Worm (Caenorhabditis elegans): ENCODE data around the gene C14F11.4.
A peak's percentile ranks its signal among the peaks of the same experiment; 100 is the strongest.

C14F11.4 gene

DNA sequence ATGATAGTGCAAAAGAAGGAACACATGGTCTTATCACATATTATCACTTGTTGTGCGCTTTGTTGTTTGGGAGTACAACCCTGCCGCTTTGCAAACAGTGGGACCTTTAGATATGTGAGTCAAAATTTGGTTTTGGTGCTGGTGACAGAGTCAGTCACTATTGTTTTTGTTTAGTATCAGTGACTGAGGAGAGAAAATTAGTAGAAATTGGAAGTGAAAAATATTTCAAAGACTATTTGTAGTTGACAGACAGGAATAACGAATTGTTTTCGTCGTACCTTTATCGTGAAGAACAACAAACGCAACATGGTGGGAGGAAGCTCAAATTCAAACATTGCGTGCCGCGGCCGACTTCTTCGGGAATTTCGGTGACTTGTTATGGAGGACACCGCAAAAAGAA, 16.3 kb downstream of the C14F11.4 start, which contains the start of gene lrch-1:
TSS of gene lrch-1 (minus strand) at position 101 of the 400 bp plus-strand sequence.
- TF ChIP-seq ztf-1 (GFP tag; conservative IDR thresholded peaks at IDR 0.05) (no peak), dmd-4 (tag; optimal IDR thresholded peaks at IDR 0.05) (no peak), fos-1 (tag; optimal IDR thresholded peaks at IDR 0.05) (no peak), sem-4 (tag; optimal IDR thresholded peaks at IDR 0.05) (no peak), Y55F3AM.14 (GFP tag; optimal IDR thresholded peaks at IDR 0.05) (no peak), blmp-1 (tag; optimal IDR thresholded peaks at IDR 0.05; ENCODE audit: insufficient read depth) (no peak), unc-62 (GFP tag; optimal IDR thresholded peaks at IDR 0.05) (no peak), ceh-82 (tag; optimal IDR thresholded peaks at IDR 0.05) (no peak), sma-9 (GFP tag; optimal IDR thresholded peaks at IDR 0.05) (no peak), sma-9 (tag; optimal IDR thresholded peaks at IDR 0.05) (no peak), skn-1 (tag; optimal IDR thresholded peaks at IDR 0.05) (no peak), crh-2 (tag; optimal IDR thresholded peaks at IDR 0.05) (no peak), peb-1 (tag; optimal IDR thresholded peaks at IDR 0.05) (no peak), snpc-4 (tag; optimal IDR thresholded peaks at IDR 0.05) (no peak), nhr-6 (tag; optimal IDR thresholded peaks at IDR 0.05) (no peak), ztf-4 (tag; optimal IDR thresholded peaks at IDR 0.05) (no peak), lin-11 (tag; optimal IDR thresholded peaks at IDR 0.05) (no peak), mbf-1 (tag; optimal IDR thresholded peaks at IDR 0.05) (no peak), ztf-11 (tag; optimal IDR thresholded peaks at IDR 0.05) (no peak), lsy-2 (tag; optimal IDR thresholded peaks at IDR 0.05) (no peak), egl-27 (tag; optimal IDR thresholded peaks at IDR 0.05) (no peak)

DNA sequence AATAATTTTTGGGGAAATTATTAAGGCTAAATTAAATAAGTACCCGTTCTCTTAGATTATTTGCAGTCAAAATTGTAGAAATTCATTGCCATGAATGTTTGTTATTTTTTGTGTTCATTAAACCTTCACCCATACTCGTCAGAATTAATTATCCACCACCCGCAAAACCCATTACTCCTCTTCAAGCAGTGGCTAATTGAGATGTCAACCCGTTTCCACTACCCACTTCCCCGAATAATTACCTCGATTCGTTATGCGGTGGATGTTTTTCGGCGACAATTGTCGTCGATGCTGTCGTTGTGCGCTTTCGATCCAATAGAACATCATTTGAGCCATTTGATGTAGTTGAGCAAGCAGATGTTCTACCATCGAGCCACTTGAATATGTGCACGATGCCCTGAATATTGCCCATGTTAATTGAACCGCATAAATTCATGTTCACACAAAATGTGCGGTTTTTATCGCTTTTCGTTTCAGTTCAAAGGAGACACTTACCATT, 21.5 kb downstream of the C14F11.4 start:
- TF ChIP-seq lin-11 (tag; optimal IDR thresholded peaks at IDR 0.05) (no peak), sma-9 (GFP tag; optimal IDR thresholded peaks at IDR 0.05) (no peak), sma-9 (tag; optimal IDR thresholded peaks at IDR 0.05) (no peak), ZK546.5 (tag; optimal IDR thresholded peaks at IDR 0.05) (no peak), C34F6.9 (tag; optimal IDR thresholded peaks at IDR 0.05) (no peak), lin-13 (GFP tag; optimal IDR thresholded peaks at IDR 0.05) (no peak), nhr-12 (tag; optimal IDR thresholded peaks at IDR 0.05) (no peak), snpc-4 (tag; optimal IDR thresholded peaks at IDR 0.05) (no peak), fos-1 (tag; optimal IDR thresholded peaks at IDR 0.05) (no peak), Y55F3AM.14 (GFP tag; optimal IDR thresholded peaks at IDR 0.05) (no peak), nhr-77 (tag; optimal IDR thresholded peaks at IDR 0.05) (no peak), mbf-1 (tag; optimal IDR thresholded peaks at IDR 0.05) (no peak), ceh-16 (tag; optimal IDR thresholded peaks at IDR 0.05) (no peak), unc-55 (GFP tag; optimal IDR thresholded peaks at IDR 0.05) (no peak), elt-1 (tag; optimal IDR thresholded peaks at IDR 0.05) (no peak)

DNA sequence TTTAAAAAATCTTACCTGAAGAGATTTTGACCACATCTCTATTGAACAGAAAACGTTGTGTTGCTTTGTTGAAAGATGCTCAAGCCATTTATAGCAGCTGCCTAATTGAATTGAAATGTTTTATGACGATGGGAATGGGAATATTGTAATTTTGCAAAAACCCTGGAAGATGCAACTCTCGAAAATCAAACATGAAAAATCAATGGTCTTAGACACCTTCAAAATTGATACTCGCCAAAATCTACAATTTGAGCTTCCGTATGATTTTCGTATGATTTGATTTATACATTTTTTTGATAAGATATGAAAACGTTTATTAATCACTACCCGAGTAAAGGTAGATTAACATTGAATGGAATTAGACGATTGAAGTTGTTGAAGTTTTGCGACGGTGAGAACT, 24.4 kb downstream of the C14F11.4 start, which contains the start of gene C14F11.7:
TSS of gene C14F11.7 (minus strand) at position 101 of the 400 bp plus-strand sequence.
- TF ChIP-seq ztf-11 (tag; optimal IDR thresholded peaks at IDR 0.05) = no peak
- TF ChIP-seq ceh-16 (tag; optimal IDR thresholded peaks at IDR 0.05) = no peak
- TF ChIP-seq alr-1 (tag; optimal IDR thresholded peaks at IDR 0.05) = no peak
- TF ChIP-seq peb-1 (tag; optimal IDR thresholded peaks at IDR 0.05) = no peak
- TF ChIP-seq ztf-1 (GFP tag; conservative IDR thresholded peaks at IDR 0.05) = no peak
- TF ChIP-seq snpc-4 (tag; optimal IDR thresholded peaks at IDR 0.05) = no peak
- no peak for TF ChIP-seq ZK546.5 (tag; optimal IDR thresholded peaks at IDR 0.05)
- no peak for TF ChIP-seq egl-27 (tag; optimal IDR thresholded peaks at IDR 0.05)
- TF ChIP-seq crh-2 (tag; optimal IDR thresholded peaks at IDR 0.05) = no peak
- no peak for TF ChIP-seq blmp-1 (tag; optimal IDR thresholded peaks at IDR 0.05; ENCODE audit: insufficient read depth)
- TF ChIP-seq sem-4 (tag; optimal IDR thresholded peaks at IDR 0.05) = no peak
- TF ChIP-seq nhr-237 (tag; optimal IDR thresholded peaks at IDR 0.05) = no peak
- TF ChIP-seq sma-3 (GFP tag; optimal IDR thresholded peaks at IDR 0.05) = no peak
- TF ChIP-seq nhr-6 (tag; optimal IDR thresholded peaks at IDR 0.05) = no peak
- no peak for TF ChIP-seq unc-39 (tag; optimal IDR thresholded peaks at IDR 0.05)

ce11 chrX:6207687-6208088, 25.2 kb downstream of the C14F11.4 start, which contains the start of gene T13C5.6:
TSS of gene T13C5.6 (minus strand) at chrX:6207687.
- TF ChIP-seq nhr-21 (tag; optimal IDR thresholded peaks at IDR 0.05) (peak; percentile 91), R02D3.7 (tag; optimal IDR thresholded peaks at IDR 0.05) (no peak), zag-1 (tag; optimal IDR thresholded peaks at IDR 0.05) (peak; percentile 75), unc-62 (GFP tag; optimal IDR thresholded peaks at IDR 0.05) (peak; percentile 25), blmp-1 (tag; optimal IDR thresholded peaks at IDR 0.05; ENCODE audit: insufficient read depth) (no peak), ztf-11 (tag; optimal IDR thresholded peaks at IDR 0.05) (peak; percentile 10), gmeb-1 (tag; optimal IDR thresholded peaks at IDR 0.05) (peak; percentile 66), sem-4 (tag; optimal IDR thresholded peaks at IDR 0.05) (peak; percentile 90), nhr-6 (tag; optimal IDR thresholded peaks at IDR 0.05) (peak; percentile 69), ceh-16 (tag; optimal IDR thresholded peaks at IDR 0.05) (peak; percentile 53), nhr-10 (tag; optimal IDR thresholded peaks at IDR 0.05) (peak; percentile 59), ztf-4 (tag; optimal IDR thresholded peaks at IDR 0.05) (peak; percentile 72), F13H6.1 (tag; optimal IDR thresholded peaks at IDR 0.05) (peak; percentile 87), ceh-82 (tag; optimal IDR thresholded peaks at IDR 0.05) (no peak), snpc-4 (tag; optimal IDR thresholded peaks at IDR 0.05) (peak; percentile 10), Y55F3AM.14 (GFP tag; optimal IDR thresholded peaks at IDR 0.05) (peak; percentile 93), mbf-1 (tag; optimal IDR thresholded peaks at IDR 0.05) (no peak), nhr-11 (tag; optimal IDR thresholded peaks at IDR 0.05) (peak; percentile 30), nhr-129 (tag; optimal IDR thresholded peaks at IDR 0.05) (peak; percentile 95), egl-27 (tag; optimal IDR thresholded peaks at IDR 0.05) (peak; percentile 90), dmd-4 (tag; optimal IDR thresholded peaks at IDR 0.05) (no peak), C34F6.9 (tag; optimal IDR thresholded peaks at IDR 0.05) (peak; percentile 84), fos-1 (tag; optimal IDR thresholded peaks at IDR 0.05) (peak; percentile 90), nhr-237 (tag; optimal IDR thresholded peaks at IDR 0.05) (no peak), nhr-77 (tag; optimal IDR thresholded peaks at IDR 0.05) (no peak), ama-1 (optimal IDR thresholded peaks at IDR 0.05) (no peak), skn-1 (tag; optimal IDR thresholded peaks at IDR 0.05) (peak; percentile 70), ztf-1 (GFP tag; conservative IDR thresholded peaks at IDR 0.05) (no peak), lin-13 (GFP tag; optimal IDR thresholded peaks at IDR 0.05) (peak; percentile 89), lsy-2 (tag; optimal IDR thresholded peaks at IDR 0.05) (peak; percentile 68 to 85), nhr-25 (tag; optimal IDR thresholded peaks at IDR 0.05) (peak; percentile 75)

All from whole organism, L2 larva.